Fruit fly (Drosophila melanogaster) whole organism, pupa: ENCODE data around the gene CG9147.

ENCODE experiments used
- CG12605 ChIP-seq: fragments of 200-800 bp; sonication (Bioruptor generic); IDR thresholded peaks from 2 replicates; pipeline ENCODE4 v1.3.6; 2022; ENCODE audit warnings: missing biosample characterization, missing genetic modification characterization
- CG13204 ChIP-seq: fragments of 200-800 bp; sonication (Bioruptor generic); optimal IDR thresholded peaks from 2 replicates; lab custom pipeline; 2018; ENCODE audit warnings: missing biosample characterization, mild to moderate bottlenecking, missing genetic modification characterization, moderate library complexity
- CG14655 ChIP-seq: fragments of 200-800 bp; sonication (Bioruptor generic); optimal IDR thresholded peaks from 3 replicates; lab custom pipeline; 2017; ENCODE audit warnings: mild to moderate bottlenecking, missing biosample characterization, missing genetic modification reagents, missing genetic modification characterization
- CG15710 ChIP-seq: fragments of 200-800 bp; sonication (Bioruptor generic); optimal IDR thresholded peaks from 2 replicates; lab custom pipeline; 2018; ENCODE audit warnings: missing biosample characterization, mild to moderate bottlenecking, missing genetic modification characterization, moderate library complexity
- CG17806 ChIP-seq: fragments of 200-800 bp; sonication (Bioruptor generic); optimal IDR thresholded peaks from 2 replicates; lab custom pipeline; 2018; ENCODE audit warnings: missing biosample characterization, mild to moderate bottlenecking, missing genetic modification characterization, moderate library complexity
- CG32121 ChIP-seq: fragments of 200-800 bp; sonication (Bioruptor generic); IDR thresholded peaks from 2 replicates; pipeline ENCODE4 v1.3.6; 2022; ENCODE audit warnings: missing biosample characterization, missing genetic modification characterization
- CG34367 ChIP-seq: fragments of 200-800 bp; sonication (Bioruptor generic); optimal IDR thresholded peaks from 2 replicates; lab custom pipeline; 2018; ENCODE audit warnings: missing biosample characterization, mild to moderate bottlenecking, missing genetic modification characterization
- CG4496 ChIP-seq: fragments of 200-800 bp; sonication (Bioruptor generic); IDR thresholded peaks from 3 replicates; pipeline ENCODE4 v1.3.6; 2022; ENCODE audit warnings: missing biosample characterization, missing genetic modification characterization
- CG8159 ChIP-seq: fragments of 200-800 bp; sonication (Bioruptor generic); optimal IDR thresholded peaks from 3 replicates; lab custom pipeline; 2018; ENCODE audit warnings: missing biosample characterization, mild to moderate bottlenecking, missing genetic modification characterization, moderate library complexity
- CG8301 ChIP-seq: fragments of 200-800 bp; sonication (Bioruptor generic); optimal IDR thresholded peaks from 2 replicates; lab custom pipeline; 2018; ENCODE audit warnings: missing biosample characterization, mild to moderate bottlenecking, missing genetic modification characterization
- CG9948 ChIP-seq: fragments of 200-800 bp; sonication (Bioruptor generic); optimal IDR thresholded peaks from 2 replicates; lab custom pipeline; 2018; ENCODE audit warnings: missing biosample characterization, mild to moderate bottlenecking, missing genetic modification characterization, moderate library complexity
- D1 ChIP-seq: fragments of 200-800 bp; sonication (Bioruptor generic); optimal IDR thresholded peaks from 2 replicates; lab custom pipeline; 2018; ENCODE audit warnings: missing biosample characterization, mild to moderate bottlenecking, missing genetic modification characterization, moderate library complexity
- EcR ChIP-seq: fragments of 200-800 bp; sonication (Bioruptor generic); optimal IDR thresholded peaks from 3 replicates; lab custom pipeline; 2019; ENCODE audit warnings: missing biosample characterization, missing genetic modification characterization, mild to moderate bottlenecking, moderate library complexity, missing genetic modification reagents
- Ets98B ChIP-seq: fragments of 200-800 bp; sonication (Bioruptor generic); IDR thresholded peaks from 2 replicates; pipeline ENCODE4 v1.3.6; 2022; ENCODE audit warnings: missing biosample characterization, missing genetic modification characterization
- Pif1A ChIP-seq: fragments of 200-800 bp; sonication (Bioruptor generic); optimal IDR thresholded peaks from 3 replicates; lab custom pipeline; 2016; ENCODE audit warnings: missing biosample characterization, missing genetic modification characterization
- Pif1B ChIP-seq: fragments of 200-800 bp; sonication (Bioruptor generic); optimal IDR thresholded peaks from 3 replicates; lab custom pipeline; 2016; ENCODE audit warnings: missing biosample characterization, missing genetic modification characterization
- Snoo ChIP-seq: fragments of 200-800 bp; sonication (Bioruptor generic); optimal IDR thresholded peaks from 3 replicates; lab custom pipeline; 2017; ENCODE audit warnings: missing biosample characterization, mild to moderate bottlenecking, missing genetic modification characterization, inconsistent platforms
- fd96Ca ChIP-seq: fragments of 200-800 bp; sonication (Bioruptor generic); IDR thresholded peaks from 3 replicates; pipeline ENCODE4 v1.3.6; 2022; ENCODE audit warnings: missing biosample characterization, missing genetic modification characterization
- gl ChIP-seq: fragments of 200-800 bp; sonication (Bioruptor generic); optimal IDR thresholded peaks from 2 replicates; lab custom pipeline; 2018; ENCODE audit warnings: missing biosample characterization, mild to moderate bottlenecking, missing genetic modification characterization
- rn ChIP-seq: fragments of 200-800 bp; sonication (Bioruptor generic); IDR thresholded peaks from 2 replicates; pipeline ENCODE4 v1.3.6; 2022; ENCODE audit warnings: missing biosample characterization, missing genetic modification characterization

CG9147 gene

dm6 chr2L:6082157-6082645, 16.4 kb downstream of the CG9147 start, which contains the start of gene Kr-h1:
TSS of gene Kr-h1 (plus strand) at chr2L:6082603.
- TF ChIP-seq Snoo (no peak), CG12605 (GFP tag; lab: Robert Waterston, UW) (no peak), CG15710 (no peak), Pif1B (no peak), fd96Ca (no peak), D1 (tag; lab: Kevin White, UChicago) (no peak), CG8159 (tag; lab: Kevin White, UChicago) (no peak)

dm6 chr2L:6082936-6083627, 17.3 kb downstream of the CG9147 start:
- TF ChIP-seq fd96Ca (no peak), CG12605 (GFP tag; lab: Robert Waterston, UW) (no peak), CG14655 (GFP tag; lab: Kevin White, UChicago) (no peak), EcR (GFP tag; lab: Kevin White, UChicago) (no peak), CG34367 (tag; lab: Kevin White, UChicago) (no peak), Pif1A (GFP tag; lab: Kevin White, UChicago) (no peak)

dm6 chr2L:6084694-6085093, 18.9 kb downstream of the CG9147 start:
- no peak for TF ChIP-seq EcR (GFP tag; lab: Kevin White, UChicago)
- no peak for TF ChIP-seq rn (GFP tag; lab: Robert Waterston, UW)
- no peak for TF ChIP-seq CG32121 (GFP tag; lab: Robert Waterston, UW)
- TF ChIP-seq Pif1A (GFP tag; lab: Kevin White, UChicago): no peak
- TF ChIP-seq CG15710: no peak
- TF ChIP-seq CG4496 (GFP tag; lab: Robert Waterston, UW): no peak
- no peak for TF ChIP-seq CG17806 (tag; lab: Kevin White, UChicago)
- no peak for TF ChIP-seq CG14655 (GFP tag; lab: Kevin White, UChicago)
- TF ChIP-seq fd96Ca: no peak
- TF ChIP-seq Snoo: no peak
- TF ChIP-seq Ets98B (GFP tag; lab: Robert Waterston, UW): no peak
- no peak for TF ChIP-seq Pif1B
- TF ChIP-seq CG34367 (tag; lab: Kevin White, UChicago): no peak
- TF ChIP-seq CG9948 (tag; lab: Kevin White, UChicago): no peak
- TF ChIP-seq CG13204: no peak
- no peak for TF ChIP-seq CG12605 (GFP tag; lab: Robert Waterston, UW)
- TF ChIP-seq D1 (tag; lab: Kevin White, UChicago): no peak
- TF ChIP-seq CG8159 (tag; lab: Kevin White, UChicago): no peak

dm6 chr2L:6085733-6086317, 20.0 kb downstream of the CG9147 start:
- TF ChIP-seq D1 (tag; lab: Kevin White, UChicago): no peak
- TF ChIP-seq CG12605 (GFP tag; lab: Robert Waterston, UW): no peak
- TF ChIP-seq CG15710: no peak

dm6 chr2L:6086771-6087170, 21.0 kb downstream of the CG9147 start:
- TF ChIP-seq Pif1B: no peak
- TF ChIP-seq rn (GFP tag; lab: Robert Waterston, UW): no peak
- TF ChIP-seq CG32121 (GFP tag; lab: Robert Waterston, UW): no peak
- no peak for TF ChIP-seq Snoo
- TF ChIP-seq Pif1A (GFP tag; lab: Kevin White, UChicago): no peak
- no peak for TF ChIP-seq fd96Ca
- no peak for TF ChIP-seq CG8159 (tag; lab: Kevin White, UChicago)
- TF ChIP-seq CG14655 (GFP tag; lab: Kevin White, UChicago): no peak
- no peak for TF ChIP-seq CG9948 (tag; lab: Kevin White, UChicago)
- no peak for TF ChIP-seq CG12605 (GFP tag; lab: Robert Waterston, UW)
- no peak for TF ChIP-seq D1 (tag; lab: Kevin White, UChicago)
- no peak for TF ChIP-seq CG13204
- no peak for TF ChIP-seq CG17806 (tag; lab: Kevin White, UChicago)

dm6 chr2L:6087685-6088084, 21.9 kb downstream of the CG9147 start:
- TF ChIP-seq Pif1A (GFP tag; lab: Kevin White, UChicago) (no peak), Pif1B (no peak), CG9948 (tag; lab: Kevin White, UChicago) (no peak), CG8159 (tag; lab: Kevin White, UChicago) (no peak), gl (no peak), CG34367 (tag; lab: Kevin White, UChicago) (no peak), CG13204 (no peak), D1 (tag; lab: Kevin White, UChicago) (no peak), CG32121 (GFP tag; lab: Robert Waterston, UW) (no peak), CG15710 (no peak), fd96Ca (no peak), CG14655 (GFP tag; lab: Kevin White, UChicago) (no peak), rn (GFP tag; lab: Robert Waterston, UW) (no peak), Snoo (no peak), Ets98B (GFP tag; lab: Robert Waterston, UW) (no peak), EcR (GFP tag; lab: Kevin White, UChicago) (no peak), CG8301 (no peak), CG4496 (GFP tag; lab: Robert Waterston, UW) (no peak), CG17806 (tag; lab: Kevin White, UChicago) (no peak)
